Fruit fly (Drosophila melanogaster): ENCODE data around the gene Pex16.
A peak's percentile ranks its signal among the peaks of the same experiment; 100 is the strongest.

Pex16 gene

dm6 chr3L:20739414-20739813 is 38.6 kb downstream of the Pex16 start, which contains the start of gene Gr77a:
Gr77a (minus strand) TSS chr3L:20739430.
- no peak for TF ChIP-seq CG4496 (GFP tag; IDR thresholded peaks at IDR 0.05)
- TF ChIP-seq Pif1A (GFP tag; optimal IDR thresholded peaks at IDR 0.05): peak; percentile 26
- peak; percentile 29 for TF ChIP-seq CG14655 (GFP tag; optimal IDR thresholded peaks at IDR 0.05)
- TF ChIP-seq CG8159 (tag; optimal IDR thresholded peaks at IDR 0.05): peak; percentile 61
- TF ChIP-seq D1 (tag; optimal IDR thresholded peaks at IDR 0.05): no peak
- no peak for TF ChIP-seq CG13204 (GFP tag; optimal IDR thresholded peaks at IDR 0.05)
- TF ChIP-seq rn (GFP tag; IDR thresholded peaks at IDR 0.05): no peak
- no peak for TF ChIP-seq CG12605 (GFP tag; IDR thresholded peaks at IDR 0.05)
- no peak for TF ChIP-seq gl (tag; optimal IDR thresholded peaks at IDR 0.05)
- no peak for TF ChIP-seq CG32121 (GFP tag; IDR thresholded peaks at IDR 0.05)
- no peak for TF ChIP-seq Ets98B (GFP tag; IDR thresholded peaks at IDR 0.05)
- no peak for TF ChIP-seq Snoo (tag; optimal IDR thresholded peaks at IDR 0.05)
- TF ChIP-seq CG8301 (tag; optimal IDR thresholded peaks at IDR 0.05): no peak
- no peak for TF ChIP-seq CG10348 (GFP tag; IDR thresholded peaks at IDR 0.05)
- peak; percentile 51 for TF ChIP-seq CG15710 (tag; optimal IDR thresholded peaks at IDR 0.05)
- no peak for TF ChIP-seq EcR (GFP tag; optimal IDR thresholded peaks at IDR 0.05)
- peak; percentile 1 for TF ChIP-seq CG34367 (tag; optimal IDR thresholded peaks at IDR 0.05)
- peak; percentile 51 for TF ChIP-seq CG9948 (tag; optimal IDR thresholded peaks at IDR 0.05)
- TF ChIP-seq Pif1B (GFP tag; optimal IDR thresholded peaks at IDR 0.05): peak; percentile 38
- no peak for TF ChIP-seq fd96Ca (GFP tag; IDR thresholded peaks at IDR 0.05)
- TF ChIP-seq CG17806 (tag; optimal IDR thresholded peaks at IDR 0.05): peak; percentile 49

dm6 chr3L:20737346-20737745 is 40.7 kb downstream of the Pex16 start:
- TF ChIP-seq EcR (GFP tag; optimal IDR thresholded peaks at IDR 0.05) (peak; percentile 47), Ets98B (GFP tag; IDR thresholded peaks at IDR 0.05) (no peak), CG8159 (tag; optimal IDR thresholded peaks at IDR 0.05) (peak; percentile 17), Snoo (tag; optimal IDR thresholded peaks at IDR 0.05) (no peak), CG10348 (GFP tag; IDR thresholded peaks at IDR 0.05) (no peak), CG32121 (GFP tag; IDR thresholded peaks at IDR 0.05) (no peak), gl (tag; optimal IDR thresholded peaks at IDR 0.05) (peak; percentile 13), CG4496 (GFP tag; IDR thresholded peaks at IDR 0.05) (0 out of 3 replicates have a peak, but pooled peaks have one; percentile 37)

DNA sequence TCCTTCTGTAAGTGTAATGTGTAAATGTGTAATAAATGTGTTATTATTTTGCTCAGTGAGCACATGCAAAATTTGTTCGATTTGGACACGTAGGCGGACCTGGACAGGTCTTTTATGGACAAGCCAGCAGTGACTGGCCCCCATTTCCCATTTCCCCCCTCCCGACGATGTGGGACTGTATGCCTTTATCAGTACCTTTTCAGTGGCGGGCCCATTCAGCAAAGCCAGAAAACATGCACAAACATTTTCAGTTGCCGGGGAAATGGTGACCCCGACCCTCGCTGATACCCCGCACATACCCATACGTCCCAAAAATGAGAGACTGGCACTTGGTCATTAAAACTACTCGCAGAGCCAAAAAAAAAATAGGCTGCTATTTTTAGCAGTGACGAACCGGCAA is 41.8 kb downstream of the Pex16 start:
- TF ChIP-seq EcR (GFP tag; optimal IDR thresholded peaks at IDR 0.05) (no peak), CG14655 (GFP tag; optimal IDR thresholded peaks at IDR 0.05) (no peak)

DNA sequence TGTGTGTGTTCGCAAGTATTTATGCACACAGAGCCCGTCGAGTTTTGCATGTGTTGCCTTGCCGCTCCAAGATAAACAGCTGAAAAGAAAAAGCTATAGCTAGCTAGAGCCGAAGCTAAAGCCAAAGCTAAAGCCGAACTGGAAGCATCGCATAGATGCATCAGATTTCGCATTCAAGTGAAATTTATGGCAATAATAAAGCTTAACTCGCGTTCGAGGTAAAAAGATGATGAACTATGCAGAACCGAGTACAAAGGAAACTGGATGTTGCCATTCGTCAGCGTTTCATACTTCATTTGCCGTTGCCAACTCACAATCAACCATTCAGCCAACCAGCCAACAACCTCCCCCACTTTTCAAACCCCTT is 43.8 kb downstream of the Pex16 start:
- TF ChIP-seq rn (GFP tag; IDR thresholded peaks at IDR 0.05) (no peak), CG15710 (tag; optimal IDR thresholded peaks at IDR 0.05) (no peak), fd96Ca (GFP tag; IDR thresholded peaks at IDR 0.05) (no peak), Pif1A (GFP tag; optimal IDR thresholded peaks at IDR 0.05) (no peak), D1 (tag; optimal IDR thresholded peaks at IDR 0.05) (no peak), Ets98B (GFP tag; IDR thresholded peaks at IDR 0.05) (no peak), CG32121 (GFP tag; IDR thresholded peaks at IDR 0.05) (no peak), gl (tag; optimal IDR thresholded peaks at IDR 0.05) (no peak), CG8301 (tag; optimal IDR thresholded peaks at IDR 0.05) (no peak)

DNA sequence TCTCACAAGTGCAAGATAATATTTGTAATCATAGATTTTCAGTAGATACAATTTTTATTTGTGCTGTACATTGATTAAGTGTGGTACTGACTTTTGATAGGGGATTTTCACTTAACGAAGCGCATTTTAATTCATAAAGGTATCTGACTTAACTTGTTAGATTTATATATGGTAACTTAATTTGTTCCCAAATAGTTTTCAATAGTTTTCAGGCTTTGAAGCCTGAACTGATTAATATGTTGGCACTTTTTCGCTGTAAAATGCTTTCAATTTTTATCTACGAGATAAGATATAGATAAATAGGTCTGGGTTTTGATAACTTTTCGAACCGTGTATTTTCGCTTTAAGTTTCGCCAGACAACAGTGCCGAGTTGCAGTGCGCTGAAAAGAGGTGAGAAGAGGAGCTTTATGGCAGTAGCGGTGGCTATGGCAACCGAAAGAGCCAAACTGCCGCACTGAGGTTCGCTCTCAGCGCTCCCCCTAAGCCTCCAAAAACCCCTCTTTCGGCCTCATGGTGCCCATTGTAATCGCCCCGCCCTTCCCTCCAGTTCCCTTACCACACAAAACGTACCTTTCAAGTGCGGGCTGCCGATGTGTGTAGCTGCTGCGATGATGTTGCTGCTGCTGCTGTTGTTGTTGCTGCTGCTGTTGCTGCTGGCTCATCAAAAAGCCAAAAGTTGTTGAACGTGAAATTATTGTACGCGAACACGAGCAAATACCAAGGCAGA is 44.4 kb downstream of the Pex16 start:
- TF ChIP-seq CG9948 (tag; optimal IDR thresholded peaks at IDR 0.05) (no peak), CG13204 (GFP tag; optimal IDR thresholded peaks at IDR 0.05) (peak; percentile 83), gl (tag; optimal IDR thresholded peaks at IDR 0.05) (no peak), EcR (GFP tag; optimal IDR thresholded peaks at IDR 0.05) (peak; percentile 53), CG4496 (GFP tag; IDR thresholded peaks at IDR 0.05) (peak; percentile 40; the same call in 1 of the 3 replicates), fd96Ca (GFP tag; IDR thresholded peaks at IDR 0.05) (peak; percentile 53; the same call in 1 of the 3 replicates), CG14655 (GFP tag; optimal IDR thresholded peaks at IDR 0.05) (peak; percentile 8)

- no peak for TF ChIP-seq rn (GFP tag; IDR thresholded peaks at IDR 0.05)
- no peak for TF ChIP-seq EcR (GFP tag; optimal IDR thresholded peaks at IDR 0.05)
- peak; percentile 4 for TF ChIP-seq CG9948 (tag; optimal IDR thresholded peaks at IDR 0.05)
- TF ChIP-seq CG10348 (GFP tag; IDR thresholded peaks at IDR 0.05): no peak
- no peak for TF ChIP-seq CG32121 (GFP tag; IDR thresholded peaks at IDR 0.05)
- no peak for TF ChIP-seq Ets98B (GFP tag; IDR thresholded peaks at IDR 0.05)
- no peak for TF ChIP-seq gl (tag; optimal IDR thresholded peaks at IDR 0.05)
- TF ChIP-seq fd96Ca (GFP tag; IDR thresholded peaks at IDR 0.05): no peak
- TF ChIP-seq CG34367 (tag; optimal IDR thresholded peaks at IDR 0.05): no peak
- no peak for TF ChIP-seq Pif1A (GFP tag; optimal IDR thresholded peaks at IDR 0.05)
- no peak for TF ChIP-seq CG17806 (tag; optimal IDR thresholded peaks at IDR 0.05)
- TF ChIP-seq CG12605 (GFP tag; IDR thresholded peaks at IDR 0.05): no peak
- TF ChIP-seq CG14655 (GFP tag; optimal IDR thresholded peaks at IDR 0.05): no peak
- no peak for TF ChIP-seq Snoo (tag; optimal IDR thresholded peaks at IDR 0.05)
- no peak for TF ChIP-seq D1 (tag; optimal IDR thresholded peaks at IDR 0.05)
- TF ChIP-seq CG15710 (tag; optimal IDR thresholded peaks at IDR 0.05): no peak
- TF ChIP-seq CG4496 (GFP tag; IDR thresholded peaks at IDR 0.05): 0 out of 3 replicates have a peak, but pooled peaks have one; percentile 28
- TF ChIP-seq CG8301 (tag; optimal IDR thresholded peaks at IDR 0.05): no peak
- TF ChIP-seq Pif1B (GFP tag; optimal IDR thresholded peaks at IDR 0.05): no peak
- peak; percentile 31 for TF ChIP-seq CG8159 (tag; optimal IDR thresholded peaks at IDR 0.05)
- no peak for TF ChIP-seq CG13204 (GFP tag; optimal IDR thresholded peaks at IDR 0.05)
Measured at dm6 chr3L:20732492-20732891, 45.6 kb downstream of the Pex16 start.
